Fruit fly (Drosophila melanogaster): ENCODE measurements around the gene yellow-c.
A peak's percentile ranks its signal among the peaks of the same experiment; 100 is the strongest.

yellow-c gene

dm6 chr2L:15061368-15061767 is 26.2 kb downstream of the yellow-c start, which contains the start of the genes solo and vas (continued):
- TF ChIP-seq prd (optimal IDR thresholded peaks at IDR 0.05) = no peak
- peak; percentile 47; the same call in 2 of the 3 replicates for TF ChIP-seq prd (GFP tag; IDR thresholded peaks at IDR 0.05)
- no peak for TF ChIP-seq D (optimal IDR thresholded peaks at IDR 0.05)
- TF ChIP-seq D (GFP tag; optimal IDR thresholded peaks at IDR 0.05) = peak; percentile 10
- peak; percentile 40 for TF ChIP-seq CG10654 (GFP tag; optimal IDR thresholded peaks at IDR 0.05)
- 0 out of 4 replicates have a peak, but pooled peaks have one; percentile 9 for TF ChIP-seq chinmo (GFP tag; IDR thresholded peaks at IDR 0.05; ENCODE audit: partially characterized antibody)
- no peak for TF ChIP-seq nau (GFP tag; optimal IDR thresholded peaks at IDR 0.05)
- peak; percentile 67 for TF ChIP-seq CG2678 (tag; optimal IDR thresholded peaks at IDR 0.05)
- peak; percentile 21 for TF ChIP-seq CG12942 (GFP tag; optimal IDR thresholded peaks at IDR 0.05)
- peak; percentile 37; the same call in 1 of the 2 replicates for TF ChIP-seq stc (GFP tag; IDR thresholded peaks at IDR 0.05)
- TF ChIP-seq CG43689 (GFP tag; IDR thresholded peaks at IDR 0.05) = no peak
- TF ChIP-seq CG4617 (GFP tag; optimal IDR thresholded peaks at IDR 0.05; ENCODE audit: borderline replicate concordance) = no peak
- TF ChIP-seq Fer2 (tag; optimal IDR thresholded peaks at IDR 0.05) = no peak
- TF ChIP-seq CG31441 (GFP tag; IDR thresholded peaks at IDR 0.05) = peak; percentile 51; the same call in 1 of the 2 replicates
- no peak for TF ChIP-seq Hr39 (optimal IDR thresholded peaks at IDR 0.05)
- TF ChIP-seq CG33557 (GFP tag; optimal IDR thresholded peaks at IDR 0.05) = peak; percentile 43
- no peak for TF ChIP-seq CG33213 (GFP tag; optimal IDR thresholded peaks at IDR 0.05)
- TF ChIP-seq exex (tag; optimal IDR thresholded peaks at IDR 0.05) = peak; percentile 12
- TF ChIP-seq CG17385 (GFP tag; optimal IDR thresholded peaks at IDR 0.05) = peak; percentile 43
- TF ChIP-seq CG4820 (GFP tag; optimal IDR thresholded peaks at IDR 0.05) = peak; percentile 12
- peak; percentile 45 for TF ChIP-seq CG18476 (GFP tag; optimal IDR thresholded peaks at IDR 0.05)
- TF ChIP-seq sug (tag; optimal IDR thresholded peaks at IDR 0.05) = peak; percentile 49
- peak; percentile 93 for TF ChIP-seq CG7357 (GFP tag; IDR thresholded peaks at IDR 0.05)
- TF ChIP-seq NK7.1 (GFP tag; optimal IDR thresholded peaks at IDR 0.05) = no peak
- peak; percentile 55 for TF ChIP-seq CG13894 (tag; optimal IDR thresholded peaks at IDR 0.05)
- peak; percentile 64 for TF ChIP-seq CG8924 (tag; optimal IDR thresholded peaks at IDR 0.05)
- peak; percentile 48 for TF ChIP-seq twi (tag; optimal IDR thresholded peaks at IDR 0.05)
- TF ChIP-seq Dfd (GFP tag; optimal IDR thresholded peaks at IDR 0.05) = peak in 1 of 2 experiments; percentile 55
- peak; percentile 16; the same call in 1 of the 2 replicates for TF ChIP-seq CG13287 (GFP tag; IDR thresholded peaks at IDR 0.05; ENCODE audit: partially characterized antibody)
- TF ChIP-seq Dll (GFP tag; IDR thresholded peaks at IDR 0.05; ENCODE audit: partially characterized antibody) = peak; percentile 45; the same call in 2 of the 4 replicates
- TF ChIP-seq CG9727 (GFP tag; optimal IDR thresholded peaks at IDR 0.05) = peak; percentile 42
- TF ChIP-seq CrebB (tag; optimal IDR thresholded peaks at IDR 0.05) = no peak
- no peak for TF ChIP-seq Hey (tag; optimal IDR thresholded peaks at IDR 0.05)
- peak in 1 of 2 experiments; percentile 9 for TF ChIP-seq Pdp1 (GFP tag; optimal IDR thresholded peaks at IDR 0.05)
- no peak for TF ChIP-seq Dad (GFP tag; optimal IDR thresholded peaks at IDR 0.05)
- TF ChIP-seq Hr78 (GFP tag; optimal IDR thresholded peaks at IDR 0.05) = peak in 1 of 2 experiments; percentile 22
- peak; percentile 49 for TF ChIP-seq Fer3 (tag; optimal IDR thresholded peaks at IDR 0.05)
- peak; percentile 49 for TF ChIP-seq CG6689 (GFP tag; IDR thresholded peaks at IDR 0.05)
- TF ChIP-seq CG14860 (GFP tag; IDR thresholded peaks at IDR 0.05; ENCODE audit: partially characterized antibody) = peak; percentile 27; the same call in 1 of the 3 replicates
- TF ChIP-seq unpg (GFP tag; optimal IDR thresholded peaks at IDR 0.05) = peak; percentile 64
- peak; percentile 31; the same call in 1 of the 2 replicates for TF ChIP-seq chm (GFP tag; IDR thresholded peaks at IDR 0.05)
- TF ChIP-seq gem (tag; optimal IDR thresholded peaks at IDR 0.05) = peak; percentile 78
- TF ChIP-seq H2.0 (GFP tag; IDR thresholded peaks at IDR 0.05) = peak; percentile 50
- 0 out of 2 replicates have a peak, but pooled peaks have one; percentile 38 for TF ChIP-seq Oaz (GFP tag; IDR thresholded peaks at IDR 0.05)
- TF ChIP-seq sima (GFP tag; optimal IDR thresholded peaks at IDR 0.05) = no peak
- TF ChIP-seq CG1602 (GFP tag; optimal IDR thresholded peaks at IDR 0.05) = peak; percentile 17
- TF ChIP-seq sd (tag; optimal IDR thresholded peaks at IDR 0.05) = peak; percentile 37
- peak; percentile 50 for TF ChIP-seq Oli (tag; optimal IDR thresholded peaks at IDR 0.05)
- peak; percentile 47 for TF ChIP-seq CG10267 (tag; optimal IDR thresholded peaks at IDR 0.05)
- TF ChIP-seq CG14441 (GFP tag; IDR thresholded peaks at IDR 0.05) = peak; percentile 42; the same call in 1 of the 2 replicates

Data from whole organism, embryonic.